Fruit fly (Drosophila melanogaster): ENCODE data around the gene CG5276.

CG5276 gene

DNA sequence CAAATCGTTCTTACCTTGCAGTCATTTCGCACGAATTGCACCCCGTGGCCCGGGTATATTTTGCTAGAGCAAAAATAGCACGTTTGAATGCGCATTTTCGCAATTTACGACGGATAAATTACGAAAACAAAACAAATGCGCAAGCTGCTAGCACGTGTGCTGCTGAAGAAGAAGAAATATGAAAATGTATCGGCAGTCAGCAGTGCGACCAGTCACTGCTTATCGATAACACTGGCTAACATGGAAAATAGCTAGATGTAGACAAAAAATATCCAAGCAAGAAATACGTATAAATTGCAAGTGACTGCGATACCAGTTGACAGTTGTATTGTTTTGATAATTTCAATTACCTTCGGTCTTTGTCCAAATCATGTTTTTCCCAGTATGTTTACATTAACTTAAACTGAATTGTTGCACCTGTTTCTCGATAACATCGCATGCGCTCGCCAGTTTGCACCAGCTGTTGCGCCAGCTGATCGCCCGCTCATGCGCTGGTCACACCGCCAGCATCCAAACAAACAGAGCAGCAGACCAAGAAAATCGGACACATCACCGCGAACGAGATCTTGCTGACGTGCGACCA lies at the start of gene CG5276, which contains the start of gene RpL24-like (continued):
- TF ChIP-seq crol (GFP tag; IDR thresholded peaks at IDR 0.05) (no peak), CG32767 (GFP tag; IDR thresholded peaks at IDR 0.05) (no peak), Sox102F (GFP tag; optimal IDR thresholded peaks at IDR 0.05) (no peak), pho (GFP tag; optimal IDR thresholded peaks at IDR 0.05) (no peak), CG4360 (GFP tag; IDR thresholded peaks at IDR 0.05) (no peak), CG7372 (GFP tag; IDR thresholded peaks at IDR 0.05) (no peak), chif (GFP tag; optimal IDR thresholded peaks at IDR 0.05) (no peak), CG11398 (GFP tag; optimal IDR thresholded peaks at IDR 0.05) (no peak), CG31365 (tag; optimal IDR thresholded peaks at IDR 0.05) (no peak), Drgx (GFP tag; IDR thresholded peaks at IDR 0.05) (no peak), tna (GFP tag; IDR thresholded peaks at IDR 0.05; ENCODE audit: partially characterized antibody) (no peak), CG30431 (GFP tag; optimal IDR thresholded peaks at IDR 0.05) (no peak), zen2 (GFP tag; IDR thresholded peaks at IDR 0.05; ENCODE audit: partially characterized antibody) (no peak), CG10321 (GFP tag; IDR thresholded peaks at IDR 0.05) (no peak), gcm (GFP tag; optimal IDR thresholded peaks at IDR 0.05) (no peak), CG4707 (GFP tag; optimal IDR thresholded peaks at IDR 0.05) (no peak), CG1603 (tag; optimal IDR thresholded peaks at IDR 0.05) (peak; percentile 83), prd (optimal IDR thresholded peaks at IDR 0.05) (no peak), prd (GFP tag; IDR thresholded peaks at IDR 0.05) (no peak), CG11695 (GFP tag; IDR thresholded peaks at IDR 0.05) (no peak), CG2712 (tag; optimal IDR thresholded peaks at IDR 0.05) (peak; percentile 42), dimm (GFP tag; IDR thresholded peaks at IDR 0.05) (no peak), Dll (GFP tag; IDR thresholded peaks at IDR 0.05; ENCODE audit: partially characterized antibody) (peak; percentile 77), Sry-δ (GFP tag; optimal IDR thresholded peaks at IDR 0.05) (peak; percentile 80), Mad (GFP tag; optimal IDR thresholded peaks at IDR 0.05) (no peak), CG12236 (GFP tag; optimal IDR thresholded peaks at IDR 0.05) (no peak), cato (GFP tag; optimal IDR thresholded peaks at IDR 0.05; ENCODE audit: borderline replicate concordance) (no peak), CkIIα-i1 (GFP tag; IDR thresholded peaks at IDR 0.05) (no peak), Side (GFP tag; optimal IDR thresholded peaks at IDR 0.05) (no peak), salm (tag; optimal IDR thresholded peaks at IDR 0.05) (no peak), ab (GFP tag; optimal IDR thresholded peaks at IDR 0.05) (no peak), sqz (GFP tag; optimal IDR thresholded peaks at IDR 0.05) (no peak), tio (GFP tag; optimal IDR thresholded peaks at IDR 0.05) (no peak), CG15514 (GFP tag; optimal IDR thresholded peaks at IDR 0.05) (peak; percentile 60), odd (GFP tag; optimal IDR thresholded peaks at IDR 0.05) (no peak), Meics (GFP tag; optimal IDR thresholded peaks at IDR 0.05) (no peak), grn (GFP tag; optimal IDR thresholded peaks at IDR 0.05) (no peak), run (tag; optimal IDR thresholded peaks at IDR 0.05) (no peak), amos (GFP tag; IDR thresholded peaks at IDR 0.05; ENCODE audit: partially characterized antibody) (no peak; the same call in none of the 2 replicates), pros (GFP tag; optimal IDR thresholded peaks at IDR 0.05) (no peak), emc (GFP tag; optimal IDR thresholded peaks at IDR 0.05) (no peak), repo (GFP tag; optimal IDR thresholded peaks at IDR 0.05) (no peak), CG12942 (GFP tag; optimal IDR thresholded peaks at IDR 0.05) (no peak), kah (GFP tag; optimal IDR thresholded peaks at IDR 0.05) (no peak), CG4617 (GFP tag; optimal IDR thresholded peaks at IDR 0.05; ENCODE audit: borderline replicate concordance) (peak; percentile 56), NC2α (GFP tag; optimal IDR thresholded peaks at IDR 0.05) (no peak), CG4854 (GFP tag; optimal IDR thresholded peaks at IDR 0.05) (no peak), da (GFP tag; optimal IDR thresholded peaks at IDR 0.05) (no peak), CG31441 (GFP tag; IDR thresholded peaks at IDR 0.05) (no peak), toy (GFP tag; IDR thresholded peaks at IDR 0.05) (no peak), wek (GFP tag; optimal IDR thresholded peaks at IDR 0.05) (no peak), E2f2 (GFP tag; IDR thresholded peaks at IDR 0.05) (peak; percentile 55)

Measured in whole organism, embryonic.